Fruit fly (Drosophila melanogaster) whole organism, embryonic: ENCODE data around the gene CG9393.

Experiments
- Atf-2 ChIP-seq: fragments of 200-800 bp; sonication (Bioruptor generic); optimal IDR thresholded peaks from 2 replicates; lab custom pipeline; 2016; ENCODE audit warnings: missing biosample characterization, missing genetic modification characterization
- Awh ChIP-seq: fragments of 200-800 bp; sonication (Bioruptor generic); IDR thresholded peaks from 2 replicates; pipeline ENCODE4, ENCODE4 v1.3.6; 2022; ENCODE audit warnings: missing biosample characterization, missing genetic modification characterization
- Bdp1 ChIP-seq: fragments of 200-800 bp; sonication (Bioruptor generic); optimal IDR thresholded peaks from 3 replicates; lab custom pipeline; 2016; ENCODE audit warnings: missing biosample characterization, missing genetic modification characterization
- CG10147 ChIP-seq: fragments of 200-800 bp; sonication (Bioruptor generic); optimal IDR thresholded peaks from 2 replicates; lab custom pipeline; 2019; ENCODE audit warnings: missing biosample characterization, mild to moderate bottlenecking, missing genetic modification characterization, moderate library complexity
- CG10209 ChIP-seq: fragments of 200-800 bp; sonication (Bioruptor generic); optimal IDR thresholded peaks from 3 replicates; lab custom pipeline; 2017; ENCODE audit warnings: missing biosample characterization, mild to moderate bottlenecking, missing genetic modification characterization, missing genetic modification reagents
- CG11560 ChIP-seq: fragments of 200-800 bp; sonication (Bioruptor generic); IDR thresholded peaks from 3 replicates; pipeline ENCODE4 v1.3.6; 2022; ENCODE audit warnings: missing biosample characterization, missing genetic modification characterization
- CG12155 ChIP-seq: fragments of 200-800 bp; sonication (Bioruptor generic); optimal IDR thresholded peaks from 3 replicates; lab custom pipeline; 2016; ENCODE audit warnings: missing biosample characterization, missing genetic modification characterization
- CG16863 ChIP-seq: fragments of 200-800 bp; sonication (Bioruptor generic); optimal IDR thresholded peaks from 3 replicates; lab custom pipeline; 2016; ENCODE audit warnings: missing biosample characterization, missing genetic modification characterization
- CG1792 ChIP-seq: fragments of 200-800 bp; sonication (Bioruptor generic); optimal IDR thresholded peaks from 2 replicates; lab custom pipeline; 2016; ENCODE audit warnings: missing biosample characterization, missing genetic modification characterization
- CG18599 ChIP-seq: fragments of 200-800 bp; sonication (Bioruptor generic); optimal IDR thresholded peaks from 3 replicates; lab custom pipeline; 2017; ENCODE audit warnings: missing biosample characterization, missing genetic modification characterization, mild to moderate bottlenecking, moderate library complexity, missing genetic modification reagents
- CG18619 ChIP-seq: fragments of 200-800 bp; sonication (Bioruptor generic); optimal IDR thresholded peaks from 3 replicates; lab custom pipeline; 2017; ENCODE audit warnings: missing biosample characterization, mild to moderate bottlenecking, missing genetic modification characterization
- CG2202 ChIP-seq: fragments of 200-800 bp; sonication (Bioruptor generic); optimal IDR thresholded peaks from 2 replicates; lab custom pipeline; 2018; ENCODE audit warnings: missing biosample characterization, mild to moderate bottlenecking, missing genetic modification characterization
- CG2875 ChIP-seq: fragments of 200-800 bp; sonication (Bioruptor generic); optimal IDR thresholded peaks from 2 replicates; lab custom pipeline; 2017; ENCODE audit warnings: missing biosample characterization, mild to moderate bottlenecking, missing genetic modification characterization, missing genetic modification reagents
- CG30431 ChIP-seq: fragments of 200-800 bp; sonication (Bioruptor generic); optimal IDR thresholded peaks from 2 replicates; lab custom pipeline; 2017; ENCODE audit warnings: missing biosample characterization, missing genetic modification characterization
- CG3407 ChIP-seq: fragments of 200-800 bp; sonication (Bioruptor generic); optimal IDR thresholded peaks from 2 replicates; lab custom pipeline; 2018; ENCODE audit warnings: missing biosample characterization, mild to moderate bottlenecking, missing genetic modification characterization
- CG3847 ChIP-seq: fragments of 200-800 bp; sonication (Bioruptor generic); IDR thresholded peaks from 2 replicates; pipeline ENCODE4 v1.3.6; 2022; ENCODE audit warnings: missing biosample characterization, missing genetic modification characterization
- CG5245 ChIP-seq: fragments of 200-800 bp; sonication (Bioruptor generic); optimal IDR thresholded peaks from 3 replicates; lab custom pipeline; 2016; ENCODE audit warnings: missing biosample characterization, missing genetic modification characterization
- CG6654 ChIP-seq: fragments of 200-800 bp; sonication (Bioruptor generic); optimal IDR thresholded peaks from 2 replicates; lab custom pipeline; 2017; ENCODE audit warnings: missing biosample characterization, mild to moderate bottlenecking, missing genetic modification characterization
- CG6689 ChIP-seq: fragments of 200-800 bp; sonication (Bioruptor generic); IDR thresholded peaks from 2 replicates; pipeline ENCODE4 v1.3.6; 2022; ENCODE audit warnings: missing biosample characterization, missing genetic modification characterization
- CG6813 ChIP-seq: fragments of 200-800 bp; sonication (Bioruptor generic); optimal IDR thresholded peaks from 2 replicates; lab custom pipeline; 2017; ENCODE audit warnings: missing biosample characterization, missing genetic modification characterization, mild to moderate bottlenecking, moderate library complexity, missing genetic modification reagents
- CG6854 ChIP-seq: fragments of 200-800 bp; sonication (Bioruptor generic); optimal IDR thresholded peaks from 3 replicates; lab custom pipeline; 2017; ENCODE audit warnings: missing biosample characterization, mild to moderate bottlenecking, missing genetic modification characterization
- CG7928 ChIP-seq: fragments of 200-800 bp; sonication (Bioruptor generic); optimal IDR thresholded peaks from 2 replicates; lab custom pipeline; 2017; ENCODE audit warnings: missing biosample characterization, mild to moderate bottlenecking, missing genetic modification characterization
- CTCF ChIP-seq: fragments of 200-800 bp; sonication (Bioruptor generic); optimal IDR thresholded peaks from 2 replicates; lab custom pipeline; 2017; ENCODE audit warnings: missing biosample characterization, mild to moderate bottlenecking, missing genetic modification characterization, moderate library complexity
- Dad ChIP-seq: fragments of 200-800 bp; sonication (Bioruptor generic); optimal IDR thresholded peaks from 3 replicates; lab custom pipeline; 2016; ENCODE audit warnings: missing biosample characterization, missing genetic modification characterization
- Doc3 ChIP-seq: fragments of 200-800 bp; sonication (Bioruptor generic); IDR thresholded peaks from 3 replicates; pipeline ENCODE4 v1.3.6; 2022; ENCODE audit warnings: missing biosample characterization, missing genetic modification characterization; ENCODE audit not compliant: partially characterized antibody
- Dp ChIP-seq: fragments of 200-800 bp; sonication (Bioruptor generic); optimal IDR thresholded peaks from 2 replicates; lab custom pipeline; 2018; ENCODE audit warnings: missing biosample characterization, mild to moderate bottlenecking, missing genetic modification characterization, moderate library complexity
- ERR ChIP-seq: fragments of 200-800 bp; sonication (Bioruptor generic); optimal IDR thresholded peaks from 2 replicates; lab custom pipeline; 2016; ENCODE audit warnings: missing biosample characterization, missing genetic modification characterization
- H2.0 ChIP-seq: fragments of 200-800 bp; sonication (Bioruptor generic); IDR thresholded peaks from 2 replicates; pipeline ENCODE4 v1.3.6; 2022; ENCODE audit warnings: missing biosample characterization, missing genetic modification characterization
- Kr ChIP-seq: fragments of 200-800 bp; sonication (Bioruptor generic); optimal IDR thresholded peaks from 2 replicates; lab custom pipeline; 2017; ENCODE audit warnings: missing biosample characterization, mild to moderate bottlenecking, missing genetic modification characterization
- Lhr ChIP-seq: fragments of 200-800 bp; sonication (Bioruptor generic); optimal IDR thresholded peaks from 3 replicates; lab custom pipeline; 2017; ENCODE audit warnings: mild to moderate bottlenecking, missing biosample characterization, missing genetic modification reagents, missing genetic modification characterization
- MESR4 ChIP-seq: fragments of 200-800 bp; sonication (Bioruptor generic); optimal IDR thresholded peaks from 2 replicates; lab custom pipeline; 2018; ENCODE audit warnings: missing biosample characterization, mild to moderate bottlenecking, missing genetic modification characterization, moderate library complexity
- PHDP ChIP-seq: fragments of 200-800 bp; sonication (Bioruptor generic); optimal IDR thresholded peaks from 3 replicates; lab custom pipeline; 2018; ENCODE audit warnings: missing biosample characterization, mild to moderate bottlenecking, missing genetic modification characterization, moderate library complexity
- Poxn ChIP-seq: fragments of 200-800 bp; sonication (Bioruptor generic); IDR thresholded peaks from 2 replicates; pipeline ENCODE4 v1.3.6; 2022; ENCODE audit warnings: missing biosample characterization, missing genetic modification characterization
- Vsx1 ChIP-seq: fragments of 200-800 bp; sonication (Bioruptor generic); optimal IDR thresholded peaks from 2 replicates; lab custom pipeline; 2017; ENCODE audit warnings: missing biosample characterization, mild to moderate bottlenecking, missing genetic modification characterization, missing genetic modification reagents
- Xbp1 ChIP-seq: fragments of 200-800 bp; sonication (Bioruptor generic); optimal IDR thresholded peaks from 3 replicates; lab custom pipeline; 2016; ENCODE audit warnings: missing biosample characterization, mild to moderate bottlenecking, missing genetic modification characterization
- YL-1 ChIP-seq: fragments of 200-800 bp; sonication (Bioruptor generic); optimal IDR thresholded peaks from 3 replicates; lab custom pipeline; 2017; ENCODE audit warnings: missing biosample characterization, mild to moderate bottlenecking, missing genetic modification characterization
- bcd ChIP-seq: fragments of 200-800 bp; sonication (Bioruptor generic); optimal IDR thresholded peaks from 2 replicates; lab custom pipeline; 2017; ENCODE audit warnings: missing biosample characterization, mild to moderate bottlenecking, missing genetic modification characterization
- dmrt11E ChIP-seq: fragments of 200-800 bp; sonication (Bioruptor generic); optimal IDR thresholded peaks from 3 replicates; lab custom pipeline; 2018; ENCODE audit warnings: missing biosample characterization, mild to moderate bottlenecking, missing genetic modification characterization, moderate library complexity
- dmrt99B ChIP-seq: fragments of 200-800 bp; sonication (Bioruptor generic); optimal IDR thresholded peaks from 2 replicates; lab custom pipeline; 2018; ENCODE audit warnings: missing biosample characterization, mild to moderate bottlenecking, missing genetic modification characterization, moderate library complexity
- ems ChIP-seq: fragments of 200-800 bp; sonication (Bioruptor generic); optimal IDR thresholded peaks from 3 replicates; lab custom pipeline; 2016; ENCODE audit warnings: missing biosample characterization, missing genetic modification characterization
- en ChIP-seq: fragments of 200-800 bp; sonication (Bioruptor generic); optimal IDR thresholded peaks from 2 replicates; lab custom pipeline; 2016; ENCODE audit warnings: missing biosample characterization, missing genetic modification characterization
- gcm2 ChIP-seq: fragments of 200-800 bp; sonication (Bioruptor generic); optimal IDR thresholded peaks from 2 replicates; lab custom pipeline; 2016; ENCODE audit warnings: missing biosample characterization, missing genetic modification characterization
- h ChIP-seq: fragments of >200 bp; optimal IDR thresholded peaks from 2 replicates; lab custom pipeline; 2017
- lov ChIP-seq, 2 experiments: fragments of 200-800 bp in 1 of 2; fragments of >200 bp in 1 of 2; sonication (Bioruptor generic) in 1 of 2; IDR thresholded peaks in 1 of 2; optimal IDR thresholded peaks in 1 of 2; 2 replicates in 1 of 2; 3 replicates in 1 of 2; pipeline versions ENCODE4 v1.3.6 to Lab custom; 2017 to 2022; ENCODE audit warnings: missing biosample characterization in 1 of 2, missing genetic modification characterization in 1 of 2
- mam ChIP-seq: fragments of 200-800 bp; sonication (Bioruptor generic); optimal IDR thresholded peaks from 3 replicates; lab custom pipeline; 2016; ENCODE audit warnings: missing biosample characterization, missing genetic modification characterization
- oc ChIP-seq: fragments of 200-800 bp; sonication (Bioruptor generic); optimal IDR thresholded peaks from 2 replicates; lab custom pipeline; 2018; ENCODE audit warnings: missing biosample characterization, mild to moderate bottlenecking, missing genetic modification characterization, moderate library complexity
- sens-2 ChIP-seq: fragments of 200-800 bp; sonication (Bioruptor generic); IDR thresholded peaks from 2 replicates; pipeline ENCODE4 v1.3.6; 2022; ENCODE audit warnings: missing biosample characterization, missing genetic modification characterization
- slbo ChIP-seq: fragments of 200-800 bp; sonication (Bioruptor generic); IDR thresholded peaks from 2 replicates; pipeline ENCODE4 v1.3.6; 2022; ENCODE audit warnings: missing biosample characterization, missing genetic modification characterization
- sug ChIP-seq: fragments of 200-800 bp; optimal IDR thresholded peaks from 2 replicates; lab custom pipeline; 2019; ENCODE audit warnings: missing biosample characterization, mild to moderate bottlenecking, missing genetic modification characterization, moderate library complexity
- tap ChIP-seq: fragments of 200-800 bp; optimal IDR thresholded peaks from 3 replicates; lab custom pipeline; 2019; ENCODE audit warnings: missing biosample characterization, mild to moderate bottlenecking, missing genetic modification characterization, moderate library complexity
- tx ChIP-seq: fragments of 200-800 bp; sonication (Bioruptor generic); optimal IDR thresholded peaks from 2 replicates; lab custom pipeline; 2016; ENCODE audit warnings: missing biosample characterization, missing genetic modification characterization

Gene CG9393

dm6 chr3R:9559413-9560014 lies 4.0 kb downstream of the CG9393 start, which contains the start of the genes AP-1mu and MBD-like (continued):
- TF ChIP-seq YL-1 (GFP tag; lab: Kevin White, UChicago) (peak; percentile 83), Poxn (GFP tag; lab: Robert Waterston, UW) (no peak), CG10209 (peak; percentile 67), oc (tag; lab: Kevin White, UChicago) (no peak), CG10147 (peak; percentile 46), h (lab: Kevin White, UChicago) (no peak), CG5245 (GFP tag; lab: Kevin White, UChicago) (no peak), tx (peak; percentile 58), dmrt11E (tag; lab: Kevin White, UChicago) (peak; percentile 55), slbo (GFP tag; lab: Robert Waterston, UW) (peak; percentile 80), Awh (no peak), CG2202 (peak; percentile 37), Dp (GFP tag; lab: Kevin White, UChicago) (peak; percentile 28), CG2875 (GFP tag; lab: Kevin White, UChicago) (no peak), mam (GFP tag; lab: Kevin White, UChicago) (peak; percentile 70), ems (GFP tag; lab: Kevin White, UChicago) (peak; percentile 69), Atf-2 (GFP tag; lab: Kevin White, UChicago) (peak; percentile 28), CG1792 (peak; percentile 66), Lhr (GFP tag; lab: Kevin White, UChicago) (peak; percentile 66), Dad (GFP tag; lab: Kevin White, UChicago) (peak; percentile 49), CG6813 (GFP tag; lab: Kevin White, UChicago) (no peak), gcm2 (GFP tag; lab: Kevin White, UChicago) (no peak), sug (tag; lab: Kevin White, UChicago) (peak; percentile 70), Bdp1 (GFP tag; lab: Kevin White, UChicago) (peak; percentile 64), Xbp1 (GFP tag; lab: Kevin White, UChicago) (peak; percentile 73), CTCF (GFP tag; lab: Kevin White, UChicago) (no peak), dmrt99B (no peak), CG6689 (peak; percentile 68), CG18599 (GFP tag; lab: Kevin White, UChicago) (no peak), ERR (GFP tag; lab: Kevin White, UChicago) (no peak), MESR4 (GFP tag; lab: Kevin White, UChicago) (peak; percentile 78), CG6854 (GFP tag; lab: Kevin White, UChicago) (no peak), CG11560 (tag; lab: Robert Waterston, UW) (no peak), CG3407 (GFP tag; lab: Kevin White, UChicago) (no peak), CG16863 (GFP tag; lab: Kevin White, UChicago) (peak; percentile 45), H2.0 (peak; percentile 47; the same call in 1 of the 2 replicates), sens-2 (GFP tag; lab: Robert Waterston, UW) (no peak), CG18619 (GFP tag; lab: Kevin White, UChicago) (peak; percentile 66), bcd (GFP tag; lab: Kevin White, UChicago) (peak; percentile 69), PHDP (tag; lab: Kevin White, UChicago) (peak; percentile 55), Kr (GFP tag; lab: Kevin White, UChicago) (no peak), tap (no peak), CG30431 (GFP tag; lab: Kevin White, UChicago) (peak; percentile 31), CG6654 (GFP tag; lab: Kevin White, UChicago) (no peak), CG12155 (peak; percentile 74), lov (optimal IDR thresholded peaks at IDR 0.05; lab: Kevin White, UChicago) (no peak), lov (GFP tag; IDR thresholded peaks at IDR 0.05; lab: Robert Waterston, UW) (no peak), Doc3 (GFP tag; lab: Robert Waterston, UW) (no peak), Vsx1 (no peak), en (GFP tag; lab: Kevin White, UChicago) (peak; percentile 38), CG7928 (GFP tag; lab: Kevin White, UChicago) (peak; percentile 6), CG3847 (peak; percentile 88)
